Worm (Caenorhabditis elegans) whole organism, early embryonic: ENCODE results near the gene znf-622.

Experiments used
- B0310.2 ChIP-seq: sonication (generic microtip); optimal IDR thresholded peaks from 2 replicates; lab custom pipeline; 2016; ENCODE audit warnings: mild to moderate bottlenecking, missing genetic modification characterization, missing compliant biosample characterization
- F13C5.2 ChIP-seq: sonication (generic microtip); optimal IDR thresholded peaks from 2 replicates; lab custom pipeline; 2017; ENCODE audit warnings: mild to moderate bottlenecking, missing genetic modification characterization, inconsistent platforms, missing compliant biosample characterization
- ama-1 ChIP-seq: fragments of 150-350 bp; optimal IDR thresholded peaks from 2 replicates; lab custom pipeline; 2014
- ceh-36 ChIP-seq: sonication (generic microtip); optimal IDR thresholded peaks from 2 replicates; lab custom pipeline; 2016; ENCODE audit warnings: missing genetic modification characterization, inconsistent platforms, missing compliant biosample characterization
- ets-7 ChIP-seq: sonication (generic microtip); optimal IDR thresholded peaks from 2 replicates; lab custom pipeline; 2016; ENCODE audit warnings: missing genotype, missing genetic modification characterization, missing compliant biosample characterization
- flt-1 ChIP-seq: fragments of 200-800 bp; sonication (Bioruptor generic); IDR thresholded peaks from 2 replicates; pipeline ENCODE4 v1.3.6; 2022; ENCODE audit warnings: missing genetic modification characterization, missing compliant biosample characterization
- hmbx-1 ChIP-seq: sonication (generic microtip); optimal IDR thresholded peaks from 2 replicates; lab custom pipeline; 2016; ENCODE audit warnings: mild to moderate bottlenecking, missing genetic modification characterization, missing compliant biosample characterization
- hnd-1 ChIP-seq: sonication (generic microtip); optimal IDR thresholded peaks from 2 replicates; lab custom pipeline; 2016; ENCODE audit warnings: missing genetic modification characterization, missing compliant biosample characterization
- scrt-1 ChIP-seq: fragments of 200-800 bp; sonication (Bioruptor generic); IDR thresholded peaks from 2 replicates; pipeline ENCODE4 v1.3.6; 2022; ENCODE audit warnings: missing genetic modification characterization, missing compliant biosample characterization
- tbx-11 ChIP-seq: fragments of 200-800 bp; sonication (Bioruptor generic); IDR thresholded peaks from 2 replicates; pipeline ENCODE4 v1.3.6; 2022; ENCODE audit warnings: missing genetic modification characterization, missing compliant biosample characterization
- tbx-37 ChIP-seq: fragments of 200-800 bp; sonication (Bioruptor generic); conservative IDR thresholded peaks from 2 replicates; pipeline ENCODE4 v1.3.6; 2022; ENCODE audit warnings: missing genetic modification reagents, missing genetic modification characterization, missing compliant biosample characterization

DNA sequence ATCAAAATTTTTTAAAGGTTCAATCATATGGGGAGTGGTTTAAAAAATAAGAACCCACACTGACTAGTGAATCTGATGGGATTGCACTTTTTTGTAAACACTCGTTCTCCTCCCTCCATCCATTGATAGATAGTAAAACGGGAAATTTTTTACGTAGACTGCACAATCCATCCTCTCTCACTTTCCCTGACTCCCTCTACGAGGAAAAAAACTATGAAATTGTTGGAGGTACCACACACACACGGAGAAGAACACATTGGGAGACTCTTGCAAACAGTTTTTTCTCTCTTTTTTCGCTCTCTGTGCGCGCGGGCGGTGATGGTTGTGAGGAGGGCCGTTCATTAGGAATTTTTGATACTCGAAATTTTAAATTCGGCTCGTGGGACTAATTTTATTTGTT is 26.1 kb upstream of the znf-622 start:
- TF ChIP-seq scrt-1 (GFP tag; lab: Robert Waterston, UW) (no peak), flt-1 (GFP tag; lab: Robert Waterston, UW) (no peak), hnd-1 (tag; lab: Kevin White, UChicago) (no peak), ama-1 (no peak), B0310.2 (no peak), tbx-37 (GFP tag; lab: Robert Waterston, UW) (no peak), tbx-11 (GFP tag; lab: Robert Waterston, UW) (no peak), ets-7 (no peak), ceh-36 (no peak), hmbx-1 (no peak), F13C5.2 (tag; lab: Kevin White, UChicago) (no peak)
